Fruit fly (Drosophila melanogaster) whole organism, embryonic: ENCODE data around the gene CG6470.

Experiments used
- Blimp-1 ChIP-seq: fragments of 200-800 bp; sonication (Bioruptor generic); optimal IDR thresholded peaks from 3 replicates; lab custom pipeline; 2018; ENCODE audit warnings: missing biosample characterization, missing genetic modification characterization, mild to moderate bottlenecking, moderate library complexity, missing genetic modification reagents
- CG10321 ChIP-seq: fragments of 200-800 bp; sonication (Bioruptor generic); IDR thresholded peaks from 2 replicates; pipeline ENCODE4 v1.3.6; 2022; ENCODE audit warnings: missing biosample characterization, missing genetic modification characterization
- CG10979 ChIP-seq: fragments of 200-800 bp; sonication (Bioruptor generic); optimal IDR thresholded peaks from 2 replicates; lab custom pipeline; 2018; ENCODE audit warnings: missing biosample characterization, mild to moderate bottlenecking, missing genetic modification characterization, moderate library complexity
- CG11456 ChIP-seq: fragments of 200-800 bp; sonication (Bioruptor generic); IDR thresholded peaks from 3 replicates; pipeline ENCODE4 v1.3.6; 2022; ENCODE audit warnings: missing biosample characterization, missing genetic modification characterization
- CG12769 ChIP-seq: fragments of 200-800 bp; sonication (Bioruptor generic); optimal IDR thresholded peaks from 2 replicates; lab custom pipeline; 2019; ENCODE audit warnings: missing biosample characterization, mild to moderate bottlenecking, missing genetic modification characterization, moderate library complexity
- CG13894 ChIP-seq: fragments of 200-800 bp; sonication (Bioruptor generic); optimal IDR thresholded peaks from 3 replicates; lab custom pipeline; 2018; ENCODE audit warnings: missing biosample characterization, mild to moderate bottlenecking, missing genetic modification characterization, moderate library complexity
- CG1602 ChIP-seq: fragments of 200-800 bp; sonication (Bioruptor generic); optimal IDR thresholded peaks from 3 replicates; lab custom pipeline; 2016; ENCODE audit warnings: missing biosample characterization, missing genetic modification characterization
- CG17361 ChIP-seq: fragments of 200-800 bp; sonication (Bioruptor generic); IDR thresholded peaks from 3 replicates; pipeline ENCODE4 v1.3.6; 2022; ENCODE audit warnings: missing biosample characterization, missing genetic modification characterization
- CG30431 ChIP-seq: fragments of 200-800 bp; sonication (Bioruptor generic); optimal IDR thresholded peaks from 2 replicates; lab custom pipeline; 2017; ENCODE audit warnings: missing biosample characterization, missing genetic modification characterization
- CG4328 ChIP-seq: fragments of 200-800 bp; sonication (Bioruptor generic); optimal IDR thresholded peaks from 3 replicates; lab custom pipeline; 2017; ENCODE audit warnings: missing biosample characterization, missing genetic modification reagents, missing genetic modification characterization
- CG4360 ChIP-seq: fragments of 200-800 bp; sonication (Bioruptor generic); IDR thresholded peaks from 2 replicates; pipeline ENCODE4 v1.3.6; 2022; ENCODE audit warnings: missing biosample characterization, missing genetic modification characterization
- CG6272 ChIP-seq: fragments of 200-800 bp; sonication (Bioruptor generic); IDR thresholded peaks from 2 replicates; pipeline ENCODE4 v1.3.6; 2022; ENCODE audit warnings: missing biosample characterization, missing genetic modification characterization
- CG8388 ChIP-seq: fragments of 200-800 bp; sonication (Bioruptor generic); optimal IDR thresholded peaks from 2 replicates; lab custom pipeline; 2019; ENCODE audit warnings: missing biosample characterization, mild to moderate bottlenecking, missing genetic modification characterization, moderate library complexity
- CTCF ChIP-seq: fragments of 200-800 bp; sonication (Bioruptor generic); optimal IDR thresholded peaks from 2 replicates; lab custom pipeline; 2017; ENCODE audit warnings: missing biosample characterization, mild to moderate bottlenecking, missing genetic modification characterization, moderate library complexity
- D ChIP-seq, 2 experiments: fragments of 200-800 bp in 1 of 2; fragments of >200 bp in 1 of 2; sonication (Bioruptor generic) in 1 of 2; optimal IDR thresholded peaks; 2 replicates in 1 of 2; 3 replicates in 1 of 2; lab custom pipeline; 2017; ENCODE audit warnings: mild to moderate bottlenecking in 1 of 2, missing biosample characterization in 1 of 2, missing genetic modification characterization in 1 of 2, missing genetic modification reagents in 1 of 2
- Dref ChIP-seq: fragments of 200-800 bp; sonication (Bioruptor generic); IDR thresholded peaks from 2 replicates; pipeline ENCODE4 v1.3.6; 2022; ENCODE audit warnings: missing biosample characterization, missing genetic modification characterization
- E2f1 ChIP-seq: fragments of 200-800 bp; sonication (Bioruptor generic); IDR thresholded peaks from 2 replicates; pipeline ENCODE4 v1.3.6; 2022; ENCODE audit warnings: missing biosample characterization, missing genetic modification characterization
- E2f2 ChIP-seq: fragments of 200-800 bp; sonication (Bioruptor generic); IDR thresholded peaks from 2 replicates; pipeline ENCODE4 v1.3.6; 2022; ENCODE audit warnings: missing biosample characterization, missing genetic modification characterization
- Hand ChIP-seq: fragments of 200-800 bp; sonication (Bioruptor generic); optimal IDR thresholded peaks from 2 replicates; lab custom pipeline; 2017; ENCODE audit warnings: mild to moderate bottlenecking, missing biosample characterization, missing genetic modification reagents, missing genetic modification characterization
- HmgZ ChIP-seq: fragments of 200-800 bp; sonication (Bioruptor generic); optimal IDR thresholded peaks from 2 replicates; lab custom pipeline; 2018; ENCODE audit warnings: missing biosample characterization, mild to moderate bottlenecking, missing genetic modification characterization
- Myb ChIP-seq: fragments of 200-800 bp; sonication (Bioruptor generic); optimal IDR thresholded peaks from 2 replicates; lab custom pipeline; 2016; ENCODE audit warnings: missing biosample characterization, missing genetic modification characterization
- NC2α ChIP-seq: fragments of 200-800 bp; sonication (Bioruptor generic); optimal IDR thresholded peaks from 2 replicates; lab custom pipeline; 2016; ENCODE audit warnings: missing biosample characterization, missing genetic modification characterization
- NfI ChIP-seq: fragments of 200-800 bp; sonication (Bioruptor generic); optimal IDR thresholded peaks from 3 replicates; lab custom pipeline; 2018; ENCODE audit warnings: missing biosample characterization, mild to moderate bottlenecking, missing genetic modification characterization, moderate library complexity
- PHDP ChIP-seq: fragments of 200-800 bp; sonication (Bioruptor generic); optimal IDR thresholded peaks from 3 replicates; lab custom pipeline; 2018; ENCODE audit warnings: missing biosample characterization, mild to moderate bottlenecking, missing genetic modification characterization, moderate library complexity
- ab ChIP-seq: fragments of 200-800 bp; sonication (Bioruptor generic); optimal IDR thresholded peaks from 2 replicates; lab custom pipeline; 2016; ENCODE audit warnings: missing biosample characterization, missing genetic modification characterization
- ac ChIP-seq: fragments of 200-800 bp; sonication (Bioruptor generic); optimal IDR thresholded peaks from 3 replicates; lab custom pipeline; 2017; ENCODE audit warnings: missing biosample characterization, mild to moderate bottlenecking, missing genetic modification characterization
- amos ChIP-seq: fragments of 200-800 bp; sonication (Bioruptor generic); IDR thresholded peaks from 2 replicates; pipeline ENCODE4 v1.3.6; 2022; ENCODE audit warnings: missing biosample characterization, missing genetic modification characterization; ENCODE audit not compliant: partially characterized antibody
- ap ChIP-seq: fragments of 200-800 bp; sonication (Bioruptor generic); IDR thresholded peaks from 2 replicates; pipeline ENCODE4 v1.3.6; 2022; ENCODE audit warnings: missing biosample characterization, missing genetic modification characterization
- bowl ChIP-seq: fragments of 200-800 bp; sonication (Bioruptor generic); IDR thresholded peaks from 2 replicates; pipeline ENCODE4 v1.3.6; 2022; ENCODE audit warnings: missing biosample characterization, missing genetic modification characterization
- cwo ChIP-seq: fragments of 200-800 bp; sonication (Bioruptor generic); optimal IDR thresholded peaks from 3 replicates; lab custom pipeline; 2017; ENCODE audit warnings: missing biosample characterization, missing genetic modification characterization, mild to moderate bottlenecking, moderate library complexity, missing genetic modification reagents
- da ChIP-seq: fragments of 200-800 bp; sonication (Bioruptor generic); optimal IDR thresholded peaks from 2 replicates; lab custom pipeline; 2016; ENCODE audit warnings: missing biosample characterization, missing genetic modification characterization
- dmrt11E ChIP-seq: fragments of 200-800 bp; sonication (Bioruptor generic); optimal IDR thresholded peaks from 3 replicates; lab custom pipeline; 2018; ENCODE audit warnings: missing biosample characterization, mild to moderate bottlenecking, missing genetic modification characterization, moderate library complexity
- esg ChIP-seq: fragments of 200-800 bp; sonication (Bioruptor generic); conservative IDR thresholded peaks from 2 replicates; pipeline ENCODE4 v1.3.6; 2022; ENCODE audit warnings: missing biosample characterization, missing genetic modification characterization
- gce ChIP-seq: fragments of 200-800 bp; sonication (Bioruptor generic); IDR thresholded peaks from 3 replicates; pipeline ENCODE4 v1.3.6; 2022; ENCODE audit warnings: missing biosample characterization, missing genetic modification characterization
- grau ChIP-seq: fragments of 200-800 bp; optimal IDR thresholded peaks from 3 replicates; lab custom pipeline; 2019; ENCODE audit warnings: missing biosample characterization, mild to moderate bottlenecking, missing genetic modification characterization, moderate library complexity
- her ChIP-seq: fragments of 200-800 bp; sonication (Bioruptor generic); optimal IDR thresholded peaks from 2 replicates; lab custom pipeline; 2016; ENCODE audit warnings: missing biosample characterization, missing genetic modification characterization
- hkb ChIP-seq, 2 experiments: fragments of 200-800 bp in 1 of 2; fragments of >200 bp in 1 of 2; sonication (Bioruptor generic) in 1 of 2; IDR thresholded peaks in 1 of 2; optimal IDR thresholded peaks in 1 of 2; 2 replicates each; pipeline versions ENCODE4 v1.3.6 to Lab custom; 2017 to 2022; ENCODE audit warnings: missing biosample characterization in 1 of 2, missing genetic modification characterization in 1 of 2
- lov ChIP-seq, 2 experiments: fragments of 200-800 bp in 1 of 2; fragments of >200 bp in 1 of 2; sonication (Bioruptor generic) in 1 of 2; IDR thresholded peaks in 1 of 2; optimal IDR thresholded peaks in 1 of 2; 2 replicates in 1 of 2; 3 replicates in 1 of 2; pipeline versions ENCODE4 v1.3.6 to Lab custom; 2017 to 2022; ENCODE audit warnings: missing biosample characterization in 1 of 2, missing genetic modification characterization in 1 of 2
- nerfin-1 ChIP-seq: fragments of 200-800 bp; sonication (Bioruptor generic); optimal IDR thresholded peaks from 3 replicates; lab custom pipeline; 2019; ENCODE audit warnings: missing biosample characterization, mild to moderate bottlenecking, missing genetic modification characterization, moderate library complexity
- nmo ChIP-seq: fragments of 200-800 bp; sonication (Bioruptor generic); optimal IDR thresholded peaks from 2 replicates; lab custom pipeline; 2018; ENCODE audit warnings: missing biosample characterization, mild to moderate bottlenecking, missing genetic modification characterization, moderate library complexity
- pan ChIP-seq, 4 experiments: fragments of >200 bp in 3 of 4; fragments of 200-800 bp in 1 of 4; sonication (Bioruptor generic) in 1 of 4; optimal IDR thresholded peaks in 3 of 4; IDR thresholded peaks in 1 of 4; 2 replicates each; pipeline versions ENCODE4 v1.3.6 to Lab custom; 2017 to 2022; ENCODE audit warnings: missing biosample characterization in 2 of 4, missing genetic modification characterization in 2 of 4, mixed read lengths in 1 of 4
- pho ChIP-seq: fragments of 200-800 bp; sonication (Bioruptor generic); optimal IDR thresholded peaks from 2 replicates; lab custom pipeline; 2016; ENCODE audit warnings: missing biosample characterization, missing genetic modification characterization
- sens ChIP-seq: fragments of 200-800 bp; sonication (Bioruptor generic); peaks from one replicate; lab custom pipeline; 2016; ENCODE audit warnings: missing biosample characterization, missing genetic modification characterization
- shn ChIP-seq: fragments of 200-800 bp; sonication (Bioruptor generic); optimal IDR thresholded peaks from 3 replicates; lab custom pipeline; 2016; ENCODE audit warnings: missing biosample characterization, missing genetic modification characterization
- sisA ChIP-seq: fragments of 200-800 bp; sonication (Bioruptor generic); IDR thresholded peaks from 2 replicates; pipeline ENCODE4 v1.3.6; 2022; ENCODE audit warnings: missing biosample characterization, missing genetic modification characterization
- slbo ChIP-seq: fragments of 200-800 bp; sonication (Bioruptor generic); IDR thresholded peaks from 2 replicates; pipeline ENCODE4 v1.3.6; 2022; ENCODE audit warnings: missing biosample characterization, missing genetic modification characterization
- tap ChIP-seq: fragments of 200-800 bp; optimal IDR thresholded peaks from 3 replicates; lab custom pipeline; 2019; ENCODE audit warnings: missing biosample characterization, mild to moderate bottlenecking, missing genetic modification characterization, moderate library complexity
- twi ChIP-seq: fragments of 200-800 bp; optimal IDR thresholded peaks from 2 replicates; lab custom pipeline; 2019; ENCODE audit warnings: missing biosample characterization, mild to moderate bottlenecking, missing genetic modification characterization, moderate library complexity
- vvl ChIP-seq: fragments of 200-800 bp; sonication (Bioruptor generic); IDR thresholded peaks from 2 replicates; pipeline ENCODE4 v1.3.6; 2022; ENCODE audit warnings: missing biosample characterization, missing genetic modification characterization
- wek ChIP-seq: fragments of 200-800 bp; sonication (Bioruptor generic); optimal IDR thresholded peaks from 3 replicates; lab custom pipeline; 2018; ENCODE audit warnings: missing biosample characterization, mild to moderate bottlenecking, missing genetic modification characterization, moderate library complexity

CG6470 gene

dm6 chrX:18533308-18533707 is 18.6 kb upstream of the CG6470 start (continued):
- TF ChIP-seq HmgZ = no peak
- TF ChIP-seq gce (GFP tag; lab: Robert Waterston, UW) = no peak
- TF ChIP-seq da (GFP tag; lab: Kevin White, UChicago) = no peak
- no peak for TF ChIP-seq nerfin-1 (tag; lab: Kevin White, UChicago)
- no peak for TF ChIP-seq CG13894 (tag; lab: Kevin White, UChicago)
- no peak for TF ChIP-seq CTCF (GFP tag; lab: Kevin White, UChicago)
- no peak for TF ChIP-seq pan (optimal IDR thresholded peaks at IDR 0.05; lab: Kevin White, UChicago)
- TF ChIP-seq pan (GFP tag; optimal IDR thresholded peaks at IDR 0.05 in 1 of 2, IDR thresholded peaks at IDR 0.05 in 1 of 2) = peak in 1 of 2 experiments; percentile 24
- TF ChIP-seq cwo (GFP tag; lab: Kevin White, UChicago) = no peak
- 0 out of 2 replicates have a peak, but pooled peaks have one; percentile 27 for TF ChIP-seq vvl (GFP tag; lab: Robert Waterston, UW)
- no peak for TF ChIP-seq CG30431 (GFP tag; lab: Kevin White, UChicago)
- peak; percentile 52 for TF ChIP-seq CG8388 (GFP tag; lab: Kevin White, UChicago)
- peak; percentile 62 for TF ChIP-seq dmrt11E (tag; lab: Kevin White, UChicago)
- TF ChIP-seq Blimp-1 (GFP tag; lab: Kevin White, UChicago) = peak; percentile 31
- TF ChIP-seq E2f2 = no peak
- no peak for TF ChIP-seq Myb (GFP tag; lab: Kevin White, UChicago)
- no peak for TF ChIP-seq CG4360 (GFP tag; lab: Robert Waterston, UW)
- TF ChIP-seq grau (tag; lab: Kevin White, UChicago) = peak; percentile 52
- TF ChIP-seq slbo (GFP tag; lab: Robert Waterston, UW) = 0 out of 2 replicates have a peak, but pooled peaks have one; percentile 19
- TF ChIP-seq Hand (GFP tag; lab: Kevin White, UChicago) = no peak
- TF ChIP-seq ab (GFP tag; lab: Kevin White, UChicago) = no peak
- TF ChIP-seq her (GFP tag; lab: Kevin White, UChicago) = no peak
- TF ChIP-seq sens = peak; percentile 89
- no peak for TF ChIP-seq ap (GFP tag; lab: Robert Waterston, UW)
- TF ChIP-seq CG12769 = no peak
- TF ChIP-seq esg (GFP tag; lab: Robert Waterston, UW) = 0 out of 2 replicates have a peak, but pooled peaks have one; percentile 15
- TF ChIP-seq amos = no peak
- TF ChIP-seq D (optimal IDR thresholded peaks at IDR 0.05; lab: Kevin White, UChicago) = no peak
- TF ChIP-seq D (GFP tag; optimal IDR thresholded peaks at IDR 0.05; lab: Kevin White, UChicago) = no peak
- peak; percentile 8 for TF ChIP-seq twi
- TF ChIP-seq NC2α (GFP tag; lab: Kevin White, UChicago) = no peak
- TF ChIP-seq ac (GFP tag; lab: Kevin White, UChicago) = no peak
- peak; percentile 44 for TF ChIP-seq nmo
- TF ChIP-seq NfI (GFP tag; lab: Kevin White, UChicago) = no peak
- TF ChIP-seq lov (optimal IDR thresholded peaks at IDR 0.05; lab: Kevin White, UChicago) = no peak
- no peak for TF ChIP-seq lov (GFP tag; IDR thresholded peaks at IDR 0.05; lab: Robert Waterston, UW)
- peak; percentile 42; the same call in 1 of the 3 replicates for TF ChIP-seq CG17361 (GFP tag; lab: Robert Waterston, UW)
- no peak for TF ChIP-seq Dref (GFP tag; lab: Robert Waterston, UW)
- TF ChIP-seq CG6272 (GFP tag; lab: Robert Waterston, UW) = no peak
- TF ChIP-seq CG11456 = no peak
- TF ChIP-seq CG10979 (tag; lab: Kevin White, UChicago) = peak; percentile 39
- no peak for TF ChIP-seq tap (tag; lab: Kevin White, UChicago)
- TF ChIP-seq pho (GFP tag; lab: Kevin White, UChicago) = no peak
- no peak for TF ChIP-seq CG4328 (GFP tag; lab: Kevin White, UChicago)
- no peak for TF ChIP-seq shn
- peak; percentile 46 for TF ChIP-seq PHDP (tag; lab: Kevin White, UChicago)
- no peak for TF ChIP-seq CG1602 (GFP tag; lab: Kevin White, UChicago)
- TF ChIP-seq hkb (optimal IDR thresholded peaks at IDR 0.05; lab: Kevin White, UChicago) = no peak
- no peak for TF ChIP-seq hkb (GFP tag; IDR thresholded peaks at IDR 0.05; lab: Robert Waterston, UW)
- no peak for TF ChIP-seq CG10321 (GFP tag; lab: Robert Waterston, UW)
- TF ChIP-seq sisA = no peak
- no peak for TF ChIP-seq wek (GFP tag; lab: Kevin White, UChicago)
- TF ChIP-seq bowl (GFP tag; lab: Robert Waterston, UW) = no peak
- no peak for TF ChIP-seq E2f1 (GFP tag; lab: Robert Waterston, UW)
